Worm (Caenorhabditis elegans): ENCODE results near the gene cht-1.

Gene cht-1

DNA sequence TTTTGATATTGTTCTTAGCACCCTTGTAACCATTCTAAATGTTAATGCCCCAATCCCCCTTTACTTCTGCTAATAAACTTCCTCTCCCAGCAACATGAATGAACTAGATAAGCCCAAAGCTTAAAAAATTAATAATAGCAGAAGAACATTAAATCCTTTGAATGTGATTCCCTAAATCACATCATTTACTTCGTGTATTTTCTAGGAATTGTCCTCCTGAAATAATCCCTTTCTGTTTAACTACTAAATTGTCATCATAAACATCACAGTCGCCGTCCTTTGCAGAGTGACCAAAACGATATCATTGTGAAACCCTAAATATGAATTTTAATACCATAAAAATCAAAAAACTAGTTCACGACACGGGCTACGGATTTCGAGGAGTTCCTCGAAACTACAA, 16.2 kb upstream of the cht-1 start:
- TF ChIP-seq F22D6.2 (tag; optimal IDR thresholded peaks at IDR 0.05) (no peak), zfh-2 (GFP tag; conservative IDR thresholded peaks at IDR 0.05) (no peak), let-607 (tag; optimal IDR thresholded peaks at IDR 0.05) (no peak), die-1 (tag; optimal IDR thresholded peaks at IDR 0.05) (no peak), cebp-2 (GFP tag; IDR thresholded peaks at IDR 0.05) (no peak), hmg-1.2 (GFP tag; IDR thresholded peaks at IDR 0.05) (no peak)

DNA sequence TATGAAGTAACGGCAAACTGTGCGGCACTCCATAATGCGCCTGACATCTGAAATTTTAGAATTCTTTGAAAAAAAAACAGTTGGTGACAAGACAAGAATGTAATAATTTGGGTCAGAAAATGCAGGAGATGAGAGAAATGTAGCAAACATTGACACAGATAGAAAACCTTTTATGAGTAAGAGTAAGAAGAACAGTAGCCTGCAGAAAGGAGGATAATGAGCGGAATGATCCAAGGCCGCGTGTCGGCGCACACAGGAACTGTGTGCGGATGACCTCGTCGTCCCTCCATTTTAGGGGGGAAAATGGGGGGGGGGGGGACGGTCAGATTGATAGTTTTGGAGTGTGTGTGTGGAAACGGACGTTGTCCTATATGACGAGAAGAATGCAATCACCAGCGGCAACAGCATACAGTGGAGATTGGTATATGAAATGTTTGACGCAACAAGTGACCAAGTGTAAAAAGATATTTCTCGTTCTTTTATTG, 14.9 kb upstream of the cht-1 start, which contains the start of gene dhs-27:
dhs-27 (minus strand) TSS at position 51 of the 485 bp plus-strand sequence.
- TF ChIP-seq bed-2 (GFP tag; IDR thresholded peaks at IDR 0.05) (no peak), attf-6 (GFP tag; IDR thresholded peaks at IDR 0.05) (no peak), B0336.3 (GFP tag; IDR thresholded peaks at IDR 0.05) (no peak), repo-1 (tag; optimal IDR thresholded peaks at IDR 0.05) (no peak), madf-8 (GFP tag; conservative IDR thresholded peaks at IDR 0.05) (no peak), tbx-9 (tag; optimal IDR thresholded peaks at IDR 0.05; ENCODE audit: borderline replicate concordance) (no peak), ztf-28 (GFP tag; IDR thresholded peaks at IDR 0.05) (no peak), madf-3 (GFP tag; IDR thresholded peaks at IDR 0.05) (no peak), F57C9.4 (tag; optimal IDR thresholded peaks at IDR 0.05) (no peak), snpc-1.1 (tag; optimal IDR thresholded peaks at IDR 0.05; ENCODE audit: insufficient read depth) (no peak), hmg-20 (GFP tag; IDR thresholded peaks at IDR 0.05) (no peak), aptf-3 (GFP tag; IDR thresholded peaks at IDR 0.05) (no peak), sea-2 (GFP tag; IDR thresholded peaks at IDR 0.05) (no peak), ceh-58 (GFP tag; IDR thresholded peaks at IDR 0.05) (no peak), nhr-120 (GFP tag; IDR thresholded peaks at IDR 0.05) (no peak), snpc-1.3 (tag; optimal IDR thresholded peaks at IDR 0.05; ENCODE audit: insufficient read depth) (no peak), lin-35 (GFP tag; optimal IDR thresholded peaks at IDR 0.05) (no peak), attf-3 (GFP tag; conservative IDR thresholded peaks at IDR 0.05) (no peak)

DNA sequence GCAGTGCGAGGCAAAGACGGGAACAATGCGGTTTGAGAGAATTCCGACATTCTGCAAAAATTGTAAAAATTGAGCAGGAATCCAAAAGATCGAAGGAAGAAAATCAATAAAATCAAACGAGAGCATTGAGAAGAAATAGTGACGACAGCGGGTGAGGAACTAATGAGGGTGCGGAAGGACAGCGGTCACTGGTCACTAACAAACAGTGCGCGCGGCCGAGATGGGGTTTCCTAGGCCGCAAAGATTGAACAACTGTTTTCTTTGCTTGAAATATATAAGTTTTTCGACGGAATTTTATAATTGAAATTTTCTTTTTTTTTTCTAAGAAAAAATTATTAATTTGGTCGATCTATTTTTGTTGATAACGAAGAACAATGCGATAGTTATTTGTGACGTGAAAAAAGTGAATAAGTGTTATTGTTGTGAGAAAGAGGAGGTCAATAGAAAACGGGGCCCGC, 11.8 kb upstream of the cht-1 start, which contains the start of gene unc-78:
unc-78 (minus strand) TSS at position 51 of the 458 bp plus-strand sequence.
- no peak for TF ChIP-seq ekl-4 (GFP tag; IDR thresholded peaks at IDR 0.05)
- TF ChIP-seq ztf-3 (GFP tag; optimal IDR thresholded peaks at IDR 0.05), result no peak
- peak; percentile 12 for TF ChIP-seq nhr-80 (tag; optimal IDR thresholded peaks at IDR 0.05)
- TF ChIP-seq ztf-18 (tag; optimal IDR thresholded peaks at IDR 0.05), result no peak

DNA sequence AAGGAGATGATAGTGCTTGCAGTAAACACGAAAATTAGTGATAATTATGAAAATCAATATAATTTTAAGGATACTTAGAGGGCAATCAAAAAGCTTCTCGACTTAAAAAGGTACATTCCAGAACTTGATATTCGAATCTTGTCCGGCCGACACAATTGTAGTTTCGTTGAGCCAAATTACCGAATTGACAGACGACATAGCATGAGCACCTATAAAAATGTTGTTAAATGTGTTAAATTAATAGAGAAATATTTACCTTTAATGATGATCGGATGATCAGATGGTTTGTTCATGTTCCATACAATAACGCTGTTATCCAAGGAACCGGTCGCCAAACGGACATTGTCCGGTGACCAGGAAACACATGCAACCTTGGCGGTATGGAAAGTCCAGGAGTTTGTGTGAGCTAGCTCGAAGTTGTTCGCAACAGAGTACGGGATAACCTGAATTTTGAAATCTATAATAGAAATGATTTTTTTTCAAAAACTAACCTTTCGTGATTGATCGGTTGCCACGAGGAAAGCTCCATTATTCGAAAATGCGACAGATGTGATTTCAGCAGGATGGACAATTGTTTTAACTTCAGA, 9.0 kb upstream of the cht-1 start:
- TF ChIP-seq nhr-80 (tag; optimal IDR thresholded peaks at IDR 0.05) (peak; percentile 53), F37B4.10 (GFP tag; IDR thresholded peaks at IDR 0.05) (no peak), madf-10 (tag; optimal IDR thresholded peaks at IDR 0.05) (peak; percentile 49), nfyb-1 (GFP tag; IDR thresholded peaks at IDR 0.05) (peak; percentile 50; the same call in 1 of the 2 replicates), zfh-2 (GFP tag; conservative IDR thresholded peaks at IDR 0.05) (no peak), him-1 (tag; optimal IDR thresholded peaks at IDR 0.05) (no peak), F10E7.11 (tag; optimal IDR thresholded peaks at IDR 0.05) (no peak), aptf-3 (GFP tag; IDR thresholded peaks at IDR 0.05) (no peak), xnd-1 (tag; optimal IDR thresholded peaks at IDR 0.05) (no peak), ceh-91 (GFP tag; IDR thresholded peaks at IDR 0.05) (no peak), hmg-1.2 (GFP tag; IDR thresholded peaks at IDR 0.05) (no peak), K11D2.4 (GFP tag; IDR thresholded peaks at IDR 0.05) (no peak), ceh-100 (GFP tag; IDR thresholded peaks at IDR 0.05) (peak; percentile 25; the same call in 1 of the 2 replicates), gei-17 (GFP tag; optimal IDR thresholded peaks at IDR 0.05) (peak; percentile 62), rec-8 (tag; optimal IDR thresholded peaks at IDR 0.05) (no peak), ceh-27 (GFP tag; optimal IDR thresholded peaks at IDR 0.05) (no peak), attf-3 (GFP tag; conservative IDR thresholded peaks at IDR 0.05) (no peak), sdz-38 (tag; optimal IDR thresholded peaks at IDR 0.05) (no peak), K12H6.12 (tag; optimal IDR thresholded peaks at IDR 0.05) (no peak), F23B12.7 (tag; optimal IDR thresholded peaks at IDR 0.05; ENCODE audit: insufficient read depth) (no peak), F22D6.2 (tag; optimal IDR thresholded peaks at IDR 0.05) (no peak)

All from whole organism, young adult.